Worm (Caenorhabditis elegans): ENCODE data around the gene R04B3.3.

DNA sequence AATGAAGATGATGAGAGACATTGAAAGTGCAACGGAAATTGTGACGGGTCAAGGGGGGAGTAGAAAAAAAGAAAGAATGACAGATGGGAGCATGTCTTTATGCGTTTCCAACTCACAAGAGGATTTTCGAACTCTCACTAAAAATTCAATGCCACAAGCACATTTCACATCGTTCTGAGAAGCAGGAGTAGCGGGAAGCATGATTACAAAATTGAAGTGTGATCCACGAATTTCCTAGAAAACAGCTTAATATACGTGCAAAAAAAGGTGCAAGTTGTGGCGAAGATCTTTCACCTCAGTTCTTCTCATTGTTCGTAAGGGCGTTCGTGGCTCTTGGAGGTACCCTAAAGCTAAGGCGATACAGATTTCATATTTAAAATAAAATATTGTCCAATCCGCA, 31.0 kb upstream of the R04B3.3 start:
- no peak for TF ChIP-seq pes-1 (GFP tag; IDR thresholded peaks at IDR 0.05)
- TF ChIP-seq ama-1 (optimal IDR thresholded peaks at IDR 0.05): no peak
- no peak for TF ChIP-seq B0310.2 (tag; optimal IDR thresholded peaks at IDR 0.05)
- TF ChIP-seq aly-1 (tag; optimal IDR thresholded peaks at IDR 0.05): no peak
- no peak for TF ChIP-seq ets-7 (tag; optimal IDR thresholded peaks at IDR 0.05)
- no peak for TF ChIP-seq ceh-36 (tag; optimal IDR thresholded peaks at IDR 0.05)
- TF ChIP-seq ceh-13 (GFP tag; optimal IDR thresholded peaks at IDR 0.05): no peak
- no peak for TF ChIP-seq tbx-37 (GFP tag; conservative IDR thresholded peaks at IDR 0.05)
